1 fruit fly cellular context compared by ENCODE assay signal in the genomic region with DNA sequence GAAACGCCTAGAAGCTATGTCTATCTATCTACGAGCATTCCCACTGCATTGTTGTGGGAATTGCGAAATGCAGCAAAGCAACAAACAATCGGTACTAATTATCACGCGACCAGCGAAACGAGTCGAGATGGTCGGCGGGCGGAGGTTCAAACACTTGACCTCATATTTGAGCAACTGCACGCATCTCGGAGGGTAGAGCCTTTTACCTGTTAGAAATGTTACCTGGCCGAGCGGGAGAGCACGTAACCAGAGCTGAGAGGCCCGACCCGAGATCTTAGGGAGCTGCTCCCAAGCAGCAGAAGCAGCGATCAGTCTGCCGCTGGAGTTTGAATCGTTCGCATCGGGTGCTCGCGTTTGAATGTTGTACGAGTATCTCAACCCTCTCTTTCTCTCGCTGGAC.
TF ChIP-seq lines count a peak whose summit lies in the region.

No protein-coding gene starts in this region.

TF ChIP-seq in whole organism, embryonic, 481 proteins besides CTCF, POLR2A, EP300 and RAD21 (continued from another document):
- no peak for TF ChIP-seq gt (GFP tag; IDR thresholded peaks at IDR 0.05; lab: Robert Waterston, UW)
- TF ChIP-seq CG17385 (GFP tag; optimal IDR thresholded peaks at IDR 0.05; lab: Kevin White, UChicago), result no peak
- no peak for TF ChIP-seq corto (GFP tag; optimal IDR thresholded peaks at IDR 0.05; lab: Kevin White, UChicago)
- TF ChIP-seq Blimp-1 (GFP tag; optimal IDR thresholded peaks at IDR 0.05; lab: Kevin White, UChicago), result no peak
- no peak for TF ChIP-seq Bdp1 (GFP tag; optimal IDR thresholded peaks at IDR 0.05; lab: Kevin White, UChicago)
- TF ChIP-seq CG33557 (GFP tag; optimal IDR thresholded peaks at IDR 0.05; lab: Kevin White, UChicago), result no peak
- TF ChIP-seq kni (GFP tag; optimal IDR thresholded peaks at IDR 0.05; lab: Kevin White, UChicago), result peak; percentile 75
- TF ChIP-seq nmo (GFP tag; optimal IDR thresholded peaks at IDR 0.05; lab: Kevin White, UChicago), result no peak
- no peak for TF ChIP-seq wdn (GFP tag; IDR thresholded peaks at IDR 0.05; lab: Robert Waterston, UW)
- no peak for TF ChIP-seq CG12391 (tag; optimal IDR thresholded peaks at IDR 0.05; lab: Kevin White, UChicago)
- TF ChIP-seq jigr1 (GFP tag; IDR thresholded peaks at IDR 0.05; lab: Robert Waterston, UW), result no peak
- TF ChIP-seq NC2α (GFP tag; optimal IDR thresholded peaks at IDR 0.05; lab: Kevin White, UChicago), result no peak
- no peak for TF ChIP-seq Mes4 (GFP tag; optimal IDR thresholded peaks at IDR 0.05; lab: Kevin White, UChicago)
- no peak for TF ChIP-seq Mrtf (GFP tag; IDR thresholded peaks at IDR 0.05; lab: Robert Waterston, UW)
- no peak for TF ChIP-seq stwl (tag; optimal IDR thresholded peaks at IDR 0.05; lab: Kevin White, UChicago)
- TF ChIP-seq CG10431 (GFP tag; optimal IDR thresholded peaks at IDR 0.05; lab: Kevin White, UChicago), result no peak
- no peak for TF ChIP-seq dimm (GFP tag; IDR thresholded peaks at IDR 0.05; lab: Robert Waterston, UW)
- TF ChIP-seq CG2678 (tag; optimal IDR thresholded peaks at IDR 0.05; lab: Kevin White, UChicago), result no peak
- no peak for TF ChIP-seq org-1 (GFP tag; optimal IDR thresholded peaks at IDR 0.05; lab: Kevin White, UChicago)
- no peak for TF ChIP-seq CG8924 (tag; optimal IDR thresholded peaks at IDR 0.05; lab: Kevin White, UChicago)
- TF ChIP-seq CG11456 (GFP tag; IDR thresholded peaks at IDR 0.05; lab: Robert Waterston, UW), result no peak
- TF ChIP-seq sens-2 (GFP tag; IDR thresholded peaks at IDR 0.05; lab: Robert Waterston, UW), result no peak
- no peak for TF ChIP-seq Lpt (GFP tag; optimal IDR thresholded peaks at IDR 0.05; lab: Kevin White, UChicago)
- TF ChIP-seq pros (GFP tag; optimal IDR thresholded peaks at IDR 0.05; lab: Kevin White, UChicago), result peak; percentile 71
- TF ChIP-seq Scr (GFP tag; IDR thresholded peaks at IDR 0.05; lab: Robert Waterston, UW; ENCODE audit: partially characterized antibody), result no peak
- no peak for TF ChIP-seq ranshi (GFP tag; IDR thresholded peaks at IDR 0.05; lab: Robert Waterston, UW)
- TF ChIP-seq ttk (GFP tag; IDR thresholded peaks at IDR 0.05; lab: Robert Waterston, UW), result no peak
- TF ChIP-seq CG18476 (GFP tag; optimal IDR thresholded peaks at IDR 0.05; lab: Kevin White, UChicago), result no peak
- TF ChIP-seq Hr51 (GFP tag; optimal IDR thresholded peaks at IDR 0.05; lab: Kevin White, UChicago), result no peak
- peak; percentile 46 for TF ChIP-seq chm (GFP tag; IDR thresholded peaks at IDR 0.05; lab: Robert Waterston, UW)
- no peak for TF ChIP-seq CG9215 (GFP tag; IDR thresholded peaks at IDR 0.05; lab: Robert Waterston, UW)
- no peak for TF ChIP-seq Max (GFP tag; optimal IDR thresholded peaks at IDR 0.05; lab: Kevin White, UChicago)
- TF ChIP-seq dan (GFP tag; IDR thresholded peaks at IDR 0.05; lab: Robert Waterston, UW), result no peak
- TF ChIP-seq Drgx (GFP tag; IDR thresholded peaks at IDR 0.05; lab: Robert Waterston, UW), result no peak
- TF ChIP-seq da (GFP tag; optimal IDR thresholded peaks at IDR 0.05; lab: Kevin White, UChicago), result no peak
- peak; percentile 14 for TF ChIP-seq BEAF-32 (GFP tag; optimal IDR thresholded peaks at IDR 0.05; lab: Kevin White, UChicago)
- no peak for TF ChIP-seq mirr (GFP tag; optimal IDR thresholded peaks at IDR 0.05; lab: Kevin White, UChicago)
- no peak for TF ChIP-seq MBD-R2 (GFP tag; IDR thresholded peaks at IDR 0.05; lab: Robert Waterston, UW)
- TF ChIP-seq cwo (GFP tag; optimal IDR thresholded peaks at IDR 0.05; lab: Kevin White, UChicago), result peak; percentile 51
- TF ChIP-seq Vsx1 (GFP tag; optimal IDR thresholded peaks at IDR 0.05; lab: Kevin White, UChicago), result no peak
- TF ChIP-seq Meics (GFP tag; optimal IDR thresholded peaks at IDR 0.05; lab: Kevin White, UChicago), result no peak
- no peak for TF ChIP-seq CG16863 (GFP tag; optimal IDR thresholded peaks at IDR 0.05; lab: Kevin White, UChicago)
- no peak for TF ChIP-seq CHES-1-like (GFP tag; optimal IDR thresholded peaks at IDR 0.05; lab: Kevin White, UChicago)
- no peak for TF ChIP-seq CG2120 (GFP tag; optimal IDR thresholded peaks at IDR 0.05; lab: Kevin White, UChicago)
- TF ChIP-seq ci (GFP tag; IDR thresholded peaks at IDR 0.05; lab: Robert Waterston, UW), result 0 out of 3 replicates have a peak, but pooled peaks have one; percentile 35
- peak; percentile 21; the same call in 1 of the 2 replicates for TF ChIP-seq CG32532 (GFP tag; IDR thresholded peaks at IDR 0.05; lab: Robert Waterston, UW)
- no peak for TF ChIP-seq CG16813 (GFP tag; IDR thresholded peaks at IDR 0.05; lab: Robert Waterston, UW; ENCODE audit: partially characterized antibody)
- no peak for TF ChIP-seq ssp (GFP tag; IDR thresholded peaks at IDR 0.05; lab: Robert Waterston, UW)
- no peak for TF ChIP-seq bigmax (GFP tag; optimal IDR thresholded peaks at IDR 0.05; lab: Kevin White, UChicago)
- no peak for TF ChIP-seq ham (GFP tag; IDR thresholded peaks at IDR 0.05; lab: Robert Waterston, UW)
- TF ChIP-seq CG11247 (GFP tag; IDR thresholded peaks at IDR 0.05; lab: Robert Waterston, UW), result no peak
- TF ChIP-seq phol (tag; optimal IDR thresholded peaks at IDR 0.05; lab: Kevin White, UChicago), result no peak
- no peak for TF ChIP-seq CG30431 (GFP tag; optimal IDR thresholded peaks at IDR 0.05; lab: Kevin White, UChicago)
- no peak for TF ChIP-seq grau (tag; optimal IDR thresholded peaks at IDR 0.05; lab: Kevin White, UChicago)
- TF ChIP-seq CG4360 (GFP tag; IDR thresholded peaks at IDR 0.05; lab: Robert Waterston, UW), result 0 out of 2 replicates have a peak, but pooled peaks have one; percentile 15
- peak; percentile 43 to 69 for TF ChIP-seq Trl (optimal IDR thresholded peaks at IDR 0.05; lab: Kevin White, UChicago)
- TF ChIP-seq Trl (GFP tag; optimal IDR thresholded peaks at IDR 0.05; lab: Kevin White, UChicago), result no peak
- TF ChIP-seq lab (GFP tag; optimal IDR thresholded peaks at IDR 0.05; lab: Kevin White, UChicago), result no peak
- no peak for TF ChIP-seq Aef1 (GFP tag; IDR thresholded peaks at IDR 0.05; lab: Robert Waterston, UW)
- no peak for TF ChIP-seq CG12071 (GFP tag; optimal IDR thresholded peaks at IDR 0.05; lab: Kevin White, UChicago)
- TF ChIP-seq Abd-B (GFP tag; optimal IDR thresholded peaks at IDR 0.05; lab: Kevin White, UChicago), result no peak
- TF ChIP-seq dm (GFP tag; optimal IDR thresholded peaks at IDR 0.05; lab: Kevin White, UChicago), result no peak
- no peak for TF ChIP-seq CG2712 (tag; optimal IDR thresholded peaks at IDR 0.05; lab: Kevin White, UChicago)
- no peak for TF ChIP-seq twi (tag; optimal IDR thresholded peaks at IDR 0.05; lab: Kevin White, UChicago)
- TF ChIP-seq CG7372 (GFP tag; IDR thresholded peaks at IDR 0.05; lab: Robert Waterston, UW), result no peak
- TF ChIP-seq row (GFP tag; IDR thresholded peaks at IDR 0.05; lab: Robert Waterston, UW), result no peak
- TF ChIP-seq CG10147 (GFP tag; optimal IDR thresholded peaks at IDR 0.05; lab: Kevin White, UChicago), result no peak
- TF ChIP-seq CG12744 (GFP tag; optimal IDR thresholded peaks at IDR 0.05; lab: Kevin White, UChicago), result no peak
- no peak for TF ChIP-seq CG14050 (GFP tag; IDR thresholded peaks at IDR 0.05; lab: Robert Waterston, UW)
- TF ChIP-seq CG6175 (GFP tag; IDR thresholded peaks at IDR 0.05; lab: Robert Waterston, UW), result no peak
- TF ChIP-seq CG6765 (GFP tag; optimal IDR thresholded peaks at IDR 0.05; lab: Kevin White, UChicago), result no peak
- no peak for TF ChIP-seq nerfin-1 (tag; optimal IDR thresholded peaks at IDR 0.05; lab: Kevin White, UChicago)
- TF ChIP-seq CG12769 (tag; optimal IDR thresholded peaks at IDR 0.05; lab: Kevin White, UChicago), result peak; percentile 84
- TF ChIP-seq Tbp (GFP tag; optimal IDR thresholded peaks at IDR 0.05; lab: Kevin White, UChicago), result no peak
- TF ChIP-seq CG3995 (GFP tag; optimal IDR thresholded peaks at IDR 0.05; lab: Kevin White, UChicago), result no peak
- TF ChIP-seq chif (GFP tag; optimal IDR thresholded peaks at IDR 0.05; lab: Kevin White, UChicago), result no peak
- no peak for TF ChIP-seq sna (GFP tag; IDR thresholded peaks at IDR 0.05; lab: Robert Waterston, UW; ENCODE audit: partially characterized antibody)
- no peak for TF ChIP-seq lilli (GFP tag; optimal IDR thresholded peaks at IDR 0.05; lab: Kevin White, UChicago)
- TF ChIP-seq CG17361 (GFP tag; IDR thresholded peaks at IDR 0.05; lab: Robert Waterston, UW), result no peak
- peak; percentile 24 for TF ChIP-seq Deaf1 (tag; optimal IDR thresholded peaks at IDR 0.05; lab: Kevin White, UChicago)
- no peak for TF ChIP-seq CoRest (tag; optimal IDR thresholded peaks at IDR 0.05; lab: Kevin White, UChicago)
- TF ChIP-seq exex (tag; optimal IDR thresholded peaks at IDR 0.05; lab: Kevin White, UChicago), result no peak
- no peak for TF ChIP-seq CG32767 (GFP tag; IDR thresholded peaks at IDR 0.05; lab: Robert Waterston, UW)
- peak; percentile 55 for TF ChIP-seq Jarid2 (GFP tag; optimal IDR thresholded peaks at IDR 0.05; lab: Kevin White, UChicago)
- no peak for TF ChIP-seq Atf3 (GFP tag; optimal IDR thresholded peaks at IDR 0.05; lab: Kevin White, UChicago)
- TF ChIP-seq HLH54F (GFP tag; optimal IDR thresholded peaks at IDR 0.05; lab: Kevin White, UChicago), result no peak
- TF ChIP-seq cg (GFP tag; optimal IDR thresholded peaks at IDR 0.05; lab: Kevin White, UChicago), result no peak
- TF ChIP-seq CG18011 (GFP tag; optimal IDR thresholded peaks at IDR 0.05; lab: Kevin White, UChicago), result no peak
- no peak for TF ChIP-seq CG18262 (tag; optimal IDR thresholded peaks at IDR 0.05; lab: Kevin White, UChicago)
- TF ChIP-seq D (optimal IDR thresholded peaks at IDR 0.05; lab: Kevin White, UChicago), result peak; percentile 15
- no peak for TF ChIP-seq D (GFP tag; optimal IDR thresholded peaks at IDR 0.05; lab: Kevin White, UChicago)
- 0 out of 3 replicates have a peak, but pooled peaks have one; percentile 40 for TF ChIP-seq zen2 (GFP tag; IDR thresholded peaks at IDR 0.05; lab: Robert Waterston, UW; ENCODE audit: partially characterized antibody)
- no peak for TF ChIP-seq otp (GFP tag; IDR thresholded peaks at IDR 0.05; lab: Robert Waterston, UW)
- TF ChIP-seq zfh2 (GFP tag; optimal IDR thresholded peaks at IDR 0.05; lab: Kevin White, UChicago), result no peak
- no peak for TF ChIP-seq Dip2 (GFP tag; IDR thresholded peaks at IDR 0.05; lab: Robert Waterston, UW)
- no peak for TF ChIP-seq ara (GFP tag; IDR thresholded peaks at IDR 0.05; lab: Robert Waterston, UW)
- TF ChIP-seq caup (GFP tag; optimal IDR thresholded peaks at IDR 0.05; lab: Kevin White, UChicago; ENCODE audit: severe bottlenecking), result no peak
- TF ChIP-seq Doc2 (GFP tag; IDR thresholded peaks at IDR 0.05; lab: Robert Waterston, UW), result no peak
- 0 out of 4 replicates have a peak, but pooled peaks have one; percentile 28 for TF ChIP-seq Dll (GFP tag; IDR thresholded peaks at IDR 0.05; lab: Robert Waterston, UW; ENCODE audit: partially characterized antibody)
- no peak for TF ChIP-seq CG11398 (GFP tag; optimal IDR thresholded peaks at IDR 0.05; lab: Kevin White, UChicago)
- TF ChIP-seq Atf-2 (GFP tag; optimal IDR thresholded peaks at IDR 0.05; lab: Kevin White, UChicago), result no peak
- TF ChIP-seq Awh (GFP tag; IDR thresholded peaks at IDR 0.05; lab: Robert Waterston, UW), result peak; percentile 19; the same call in 1 of the 2 replicates
- TF ChIP-seq CG3281 (GFP tag; optimal IDR thresholded peaks at IDR 0.05; lab: Kevin White, UChicago), result no peak
- TF ChIP-seq CG12155 (GFP tag; optimal IDR thresholded peaks at IDR 0.05; lab: Kevin White, UChicago), result peak; percentile 13
- peak; percentile 44 for TF ChIP-seq Med (GFP tag; lab: Kevin White, UChicago)
- no peak for TF ChIP-seq gfzf (GFP tag; optimal IDR thresholded peaks at IDR 0.05; lab: Kevin White, UChicago)
- no peak for TF ChIP-seq luna (GFP tag; optimal IDR thresholded peaks at IDR 0.05; lab: Kevin White, UChicago)
- TF ChIP-seq CG17359 (tag; optimal IDR thresholded peaks at IDR 0.05; lab: Kevin White, UChicago), result no peak
- no peak for TF ChIP-seq CG10979 (tag; optimal IDR thresholded peaks at IDR 0.05; lab: Kevin White, UChicago)
- TF ChIP-seq ERR (GFP tag; optimal IDR thresholded peaks at IDR 0.05; lab: Kevin White, UChicago), result no peak
- peak; percentile 1 for TF ChIP-seq CG1832 (GFP tag; optimal IDR thresholded peaks at IDR 0.05; lab: Kevin White, UChicago)
- TF ChIP-seq vvl (GFP tag; IDR thresholded peaks at IDR 0.05; lab: Robert Waterston, UW), result no peak
- no peak for TF ChIP-seq C15 (GFP tag; IDR thresholded peaks at IDR 0.05; lab: Robert Waterston, UW)
- TF ChIP-seq CG4730 (GFP tag; IDR thresholded peaks at IDR 0.05; lab: Robert Waterston, UW), result no peak
- 0 out of 3 replicates have a peak, but pooled peaks have one; percentile 45 for TF ChIP-seq mld (GFP tag; IDR thresholded peaks at IDR 0.05; lab: Robert Waterston, UW; ENCODE audit: partially characterized antibody)
- no peak for TF ChIP-seq CG13894 (tag; optimal IDR thresholded peaks at IDR 0.05; lab: Kevin White, UChicago)
- peak; percentile 27; the same call in 1 of the 2 replicates for TF ChIP-seq Rfx (GFP tag; IDR thresholded peaks at IDR 0.05; lab: Robert Waterston, UW)
- TF ChIP-seq Doc3 (GFP tag; IDR thresholded peaks at IDR 0.05; lab: Robert Waterston, UW; ENCODE audit: partially characterized antibody), result no peak
- TF ChIP-seq disco-r (GFP tag; optimal IDR thresholded peaks at IDR 0.05; lab: Kevin White, UChicago), result no peak
- no peak for TF ChIP-seq CG6254 (GFP tag; optimal IDR thresholded peaks at IDR 0.05; lab: Kevin White, UChicago)
- no peak for TF ChIP-seq CG6654 (GFP tag; optimal IDR thresholded peaks at IDR 0.05; lab: Kevin White, UChicago)
- TF ChIP-seq sug (tag; optimal IDR thresholded peaks at IDR 0.05; lab: Kevin White, UChicago), result no peak
- TF ChIP-seq gem (tag; optimal IDR thresholded peaks at IDR 0.05; lab: Kevin White, UChicago), result no peak
- TF ChIP-seq Hr78 (GFP tag; optimal IDR thresholded peaks at IDR 0.05; lab: Kevin White, UChicago), result peak in 1 of 2 experiments; percentile 93
- peak; percentile 9 for TF ChIP-seq sens (GFP tag; lab: Kevin White, UChicago)
- TF ChIP-seq Sox100B (GFP tag; optimal IDR thresholded peaks at IDR 0.05; lab: Kevin White, UChicago), result no peak
- no peak for TF ChIP-seq CG1602 (GFP tag; optimal IDR thresholded peaks at IDR 0.05; lab: Kevin White, UChicago)
- no peak for TF ChIP-seq lbe (GFP tag; optimal IDR thresholded peaks at IDR 0.05; lab: Kevin White, UChicago)
- TF ChIP-seq CG10209 (GFP tag; optimal IDR thresholded peaks at IDR 0.05; lab: Kevin White, UChicago), result no peak
- no peak for TF ChIP-seq gro (GFP tag; optimal IDR thresholded peaks at IDR 0.05; lab: Kevin White, UChicago)
